Worm (Caenorhabditis elegans) whole organism, early embryonic: ENCODE data around the gene Y69A2AR.24.

Experiments used
- ama-1 ChIP-seq: fragments of 150-350 bp; optimal IDR thresholded peaks from 2 replicates; lab custom pipeline; 2014
- ceh-36 ChIP-seq: sonication (generic microtip); optimal IDR thresholded peaks from 2 replicates; lab custom pipeline; 2016; ENCODE audit warnings: missing genetic modification characterization, inconsistent platforms, missing compliant biosample characterization
- tra-4 ChIP-seq: sonication (generic microtip); optimal IDR thresholded peaks from 2 replicates; lab custom pipeline; 2017; ENCODE audit warnings: missing genetic modification characterization, missing compliant biosample characterization

DNA sequence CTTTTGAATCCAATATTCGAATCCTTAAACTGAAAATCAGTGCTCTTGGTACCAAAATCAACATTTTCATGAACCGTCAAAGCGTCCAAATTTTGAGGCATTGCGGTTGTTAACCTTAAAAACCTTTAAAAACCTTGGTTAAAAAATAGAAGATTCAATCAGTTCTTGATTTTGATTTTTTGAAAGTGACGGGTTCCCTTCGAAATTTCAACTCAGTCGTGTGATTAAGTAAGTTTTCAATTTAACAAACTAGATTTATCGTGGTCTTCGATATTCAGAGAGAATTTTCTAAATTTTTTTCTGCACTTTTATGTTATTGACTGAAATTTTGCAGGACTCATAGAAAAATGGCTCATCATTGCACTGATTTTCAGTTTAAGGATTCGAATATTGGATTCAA, 4.4 kb upstream of the Y69A2AR.24 start, which contains the start of the genes Y69A2AR.25 and Y69A2AR.12:
- TF ChIP-seq tra-4 (tag; lab: Kevin White, UChicago) (no peak), ceh-36 (tag; lab: Kevin White, UChicago) (no peak), ama-1 (lab: Kevin White, UChicago) (no peak)
